Worm (Caenorhabditis elegans) whole organism, L2 larva: ENCODE data around the gene H01G02.1.

Source experiments
- C34F6.9 ChIP-seq: fragments of 150-350 bp; optimal IDR thresholded peaks from 2 replicates; lab custom pipeline; 2014; ENCODE audit warnings: missing biosample characterization, missing genetic modification characterization
- F13H6.1 ChIP-seq: sonication (generic microtip); optimal IDR thresholded peaks from 2 replicates; lab custom pipeline; 2016; ENCODE audit warnings: missing genetic modification characterization, missing compliant biosample characterization
- R02D3.7 ChIP-seq: fragments of 150-350 bp; optimal IDR thresholded peaks from 2 replicates; lab custom pipeline; 2014; ENCODE audit warnings: missing biosample characterization, missing genetic modification characterization
- Y55F3AM.14 ChIP-seq: fragments of 200-800 bp; sonication (Bioruptor generic); optimal IDR thresholded peaks from 2 replicates; lab custom pipeline; 2018; ENCODE audit warnings: mild to moderate bottlenecking, missing genetic modification characterization, missing compliant biosample characterization
- alr-1 ChIP-seq: fragments of 150-350 bp; optimal IDR thresholded peaks from 2 replicates; lab custom pipeline; 2014; ENCODE audit warnings: missing biosample characterization, missing genetic modification characterization
- ama-1 ChIP-seq: fragments of 150-350 bp; optimal IDR thresholded peaks from 2 replicates; lab custom pipeline; 2018; ENCODE audit warnings: inconsistent platforms
- ceh-82 ChIP-seq: fragments of 150-350 bp; optimal IDR thresholded peaks from 2 replicates; lab custom pipeline; 2014; ENCODE audit warnings: missing biosample characterization, missing genetic modification characterization
- crh-2 ChIP-seq: sonication (generic microtip); optimal IDR thresholded peaks from 2 replicates; lab custom pipeline; 2017; ENCODE audit warnings: missing biosample characterization, missing genetic modification characterization
- dmd-4 ChIP-seq: sonication (generic microtip); optimal IDR thresholded peaks from 2 replicates; lab custom pipeline; 2017; ENCODE audit warnings: missing biosample characterization, missing genetic modification characterization
- gmeb-1 ChIP-seq: fragments of 150-350 bp; optimal IDR thresholded peaks from 2 replicates; lab custom pipeline; 2014; ENCODE audit warnings: missing biosample characterization, missing genetic modification characterization
- lin-13 ChIP-seq: fragments of 150-350 bp; optimal IDR thresholded peaks from 2 replicates; lab custom pipeline; 2014; ENCODE audit warnings: missing biosample characterization, missing genetic modification reagents, missing genetic modification characterization
- lsy-2 ChIP-seq, 2 experiments: fragments of 150-350 bp in 1 of 2; sonication (generic microtip) in 1 of 2; optimal IDR thresholded peaks; 2 replicates each; lab custom pipeline; 2014 to 2017; ENCODE audit warnings: missing biosample characterization in 2 of 2, missing genetic modification characterization in 2 of 2
- mdl-1 ChIP-seq, 2 experiments: fragments of 150-350 bp in 1 of 2; sonication (generic microtip) in 1 of 2; optimal IDR thresholded peaks; 2 replicates each; lab custom pipeline; 2017; ENCODE audit warnings: missing biosample characterization in 2 of 2, missing genetic modification characterization in 2 of 2
- nhr-10 ChIP-seq: sonication (generic microtip); optimal IDR thresholded peaks from 2 replicates; lab custom pipeline; 2017; ENCODE audit warnings: missing biosample characterization, missing genetic modification characterization
- nhr-11 ChIP-seq: fragments of 150-350 bp; optimal IDR thresholded peaks from 2 replicates; lab custom pipeline; 2014; ENCODE audit warnings: missing biosample characterization, missing genetic modification characterization
- nhr-12 ChIP-seq: fragments of 150-350 bp; optimal IDR thresholded peaks from 2 replicates; lab custom pipeline; 2014; ENCODE audit warnings: missing biosample characterization, missing genetic modification characterization
- nhr-129 ChIP-seq: fragments of 150-350 bp; optimal IDR thresholded peaks from 2 replicates; lab custom pipeline; 2014; ENCODE audit warnings: missing biosample characterization, missing genetic modification characterization
- nhr-23 ChIP-seq: fragments of 150-350 bp; optimal IDR thresholded peaks from 2 replicates; lab custom pipeline; 2014; ENCODE audit warnings: missing biosample characterization, missing genetic modification reagents, missing genetic modification characterization
- nhr-6 ChIP-seq: fragments of 150-350 bp; optimal IDR thresholded peaks from 2 replicates; lab custom pipeline; 2014; ENCODE audit warnings: missing biosample characterization, missing genetic modification characterization
- skn-1 ChIP-seq: sonication (generic microtip); optimal IDR thresholded peaks from 2 replicates; lab custom pipeline; 2017; ENCODE audit warnings: missing biosample characterization, missing genetic modification characterization
- sma-3 ChIP-seq: sonication (generic microtip); optimal IDR thresholded peaks from 2 replicates; lab custom pipeline; 2016; ENCODE audit warnings: missing genetic modification reagents, missing genetic modification characterization, missing compliant biosample characterization
- sma-9 ChIP-seq, 2 experiments: fragments of 150-350 bp in 1 of 2; sonication (generic microtip) in 1 of 2; optimal IDR thresholded peaks; 2 replicates each; lab custom pipeline; 2014 to 2016; ENCODE audit warnings: missing genetic modification characterization in 2 of 2, mild to moderate bottlenecking in 1 of 2, missing biosample characterization in 1 of 2, missing compliant biosample characterization in 1 of 2, missing genetic modification reagents in 1 of 2, moderate library complexity in 1 of 2
- unc-39 ChIP-seq: fragments of 150-350 bp; optimal IDR thresholded peaks from 2 replicates; lab custom pipeline; 2014; ENCODE audit warnings: missing biosample characterization, missing genetic modification characterization
- unc-55 ChIP-seq: fragments of 150-350 bp; sonication (generic microtip); optimal IDR thresholded peaks from 3 replicates; lab custom pipeline; 2014; ENCODE audit warnings: missing biosample characterization, missing genetic modification reagents, missing genetic modification characterization
- unc-62 ChIP-seq: fragments of 150-350 bp; optimal IDR thresholded peaks from 2 replicates; lab custom pipeline; 2014; ENCODE audit warnings: missing biosample characterization, missing genetic modification reagents, missing genetic modification characterization
- zag-1 ChIP-seq: fragments of 150-350 bp; optimal IDR thresholded peaks from 2 replicates; lab custom pipeline; 2014; ENCODE audit warnings: missing biosample characterization, missing genetic modification characterization
- ztf-4 ChIP-seq: fragments of 150-350 bp; optimal IDR thresholded peaks from 2 replicates; lab custom pipeline; 2014; ENCODE audit warnings: missing biosample characterization, missing genetic modification characterization

Gene H01G02.1

ce11 chrIV:11760700-11761459, 43.1 kb downstream of the H01G02.1 start, which contains the start of gene T12A7.2:
Gene T12A7.2 (minus strand): TSS chrIV:11761111.
- TF ChIP-seq sma-9 (GFP tag; optimal IDR thresholded peaks at IDR 0.05; lab: Kevin White, UChicago) (peak; percentile 35), sma-9 (tag; optimal IDR thresholded peaks at IDR 0.05; lab: Kevin White, UChicago) (no peak), unc-55 (GFP tag; lab: Kevin White, UChicago) (peak; percentile 54), ztf-4 (no peak), nhr-6 (no peak), nhr-11 (no peak), F13H6.1 (tag; lab: Kevin White, UChicago) (peak; percentile 36)

ce11 chrIV:11759852-11760251, 44.1 kb downstream of the H01G02.1 start:
- TF ChIP-seq skn-1 (tag; lab: Kevin White, UChicago): no peak
- peak; percentile 15 for TF ChIP-seq C34F6.9 (tag; lab: Kevin White, UChicago)
- TF ChIP-seq crh-2 (tag; lab: Kevin White, UChicago): peak; percentile 29
- peak; percentile 10 for TF ChIP-seq unc-55 (GFP tag; lab: Kevin White, UChicago)
- TF ChIP-seq nhr-129 (tag; lab: Kevin White, UChicago): no peak
- peak in 1 of 2 experiments; percentile 49 for TF ChIP-seq lsy-2 (tag; optimal IDR thresholded peaks at IDR 0.05; lab: Kevin White, UChicago)
- peak; percentile 8 for TF ChIP-seq nhr-6

DNA sequence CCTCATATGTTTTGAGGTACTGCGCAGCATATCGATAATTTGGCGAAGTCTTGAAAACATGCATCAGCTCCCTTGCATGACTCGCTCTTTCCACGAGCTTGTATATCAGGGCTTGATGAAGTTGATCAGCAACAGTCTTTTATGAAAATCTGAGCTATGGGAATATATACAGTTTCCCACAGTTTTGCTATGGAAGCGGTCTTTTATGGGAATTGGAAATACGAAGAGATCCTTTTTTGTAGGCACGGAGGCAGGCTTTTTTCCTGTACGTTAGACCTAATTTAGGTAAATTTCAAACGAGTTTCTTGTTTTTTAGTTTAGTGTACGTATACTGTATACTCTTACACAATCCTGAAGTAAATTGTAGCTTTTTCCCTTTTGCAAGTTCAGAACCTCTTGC, 48.0 kb downstream of the H01G02.1 start, which contains the start of gene T12A7.9:
Gene T12A7.9 (minus strand): TSS at position 101 of the 400 bp plus-strand sequence.
- TF ChIP-seq sma-3 (GFP tag; lab: Kevin White, UChicago) (no peak), nhr-10 (tag; lab: Kevin White, UChicago) (no peak), skn-1 (tag; lab: Kevin White, UChicago) (no peak), zag-1 (tag; lab: Kevin White, UChicago) (no peak)

DNA sequence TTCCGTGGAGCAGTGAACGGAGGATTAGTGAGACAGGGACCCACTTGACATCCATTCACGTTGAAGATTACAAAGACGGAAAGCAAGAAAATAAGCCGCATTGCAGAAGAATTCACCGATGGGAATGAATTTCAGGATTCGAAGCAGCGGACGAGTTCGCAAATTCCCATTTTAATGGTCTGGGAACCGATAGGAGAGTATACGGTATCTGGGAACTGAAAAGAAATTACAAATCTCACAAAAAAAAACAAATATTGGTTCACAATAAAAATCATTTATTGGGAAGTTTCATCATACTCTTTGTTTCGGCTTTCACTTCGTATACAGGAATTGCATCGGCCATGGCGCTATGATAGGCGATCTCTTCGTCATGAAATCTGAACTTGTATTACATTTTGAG, 49.0 kb downstream of the H01G02.1 start, which contains the start of gene T12A7.10:
Gene T12A7.10 (minus strand): TSS at position 101 of the 400 bp plus-strand sequence.
- no peak for TF ChIP-seq Y55F3AM.14 (GFP tag; lab: Kevin White, UChicago)
- TF ChIP-seq lin-13 (GFP tag; lab: Kevin White, UChicago): no peak
- no peak for TF ChIP-seq nhr-11
- TF ChIP-seq nhr-12 (tag; lab: Kevin White, UChicago): no peak
- TF ChIP-seq unc-55 (GFP tag; lab: Kevin White, UChicago): no peak
- no peak for TF ChIP-seq mdl-1 (tag; optimal IDR thresholded peaks at IDR 0.05; lab: Kevin White, UChicago)
- no peak for TF ChIP-seq alr-1
- TF ChIP-seq ama-1 (lab: Kevin White, UChicago): no peak
- no peak for TF ChIP-seq unc-62 (GFP tag; lab: Kevin White, UChicago)
- no peak for TF ChIP-seq R02D3.7 (tag; lab: Kevin White, UChicago)
- no peak for TF ChIP-seq dmd-4 (tag; lab: Kevin White, UChicago)

ce11 chrIV:11754328-11754727, 49.6 kb downstream of the H01G02.1 start, which contains the start of gene scl-18:
Gene scl-18 (minus strand): TSS chrIV:11754428.
- TF ChIP-seq ceh-82 (tag; lab: Kevin White, UChicago) (no peak), unc-39 (tag; lab: Kevin White, UChicago) (no peak), sma-9 (GFP tag; optimal IDR thresholded peaks at IDR 0.05; lab: Kevin White, UChicago) (no peak), sma-9 (tag; optimal IDR thresholded peaks at IDR 0.05; lab: Kevin White, UChicago) (no peak), nhr-23 (tag; lab: Kevin White, UChicago) (no peak), gmeb-1 (tag; lab: Kevin White, UChicago) (no peak), mdl-1 (tag; optimal IDR thresholded peaks at IDR 0.05; lab: Kevin White, UChicago) (no peak)
